Worm (Caenorhabditis elegans) whole organism, L3 larva: Measurements from ENCODE around the gene vha-17.
A peak's percentile ranks its signal among the peaks of the same experiment; 100 is the strongest.

Experiments
- R02D3.7 ChIP-seq: fragments of 150-350 bp; optimal IDR thresholded peaks from 2 replicates; lab custom pipeline; 2014; ENCODE audit warnings: missing biosample characterization, missing genetic modification characterization
- ZK546.5 ChIP-seq: sonication (generic microtip); optimal IDR thresholded peaks from 2 replicates; lab custom pipeline; 2017; ENCODE audit warnings: missing biosample characterization, missing genetic modification characterization
- aly-2 ChIP-seq: fragments of 150-350 bp; optimal IDR thresholded peaks from 2 replicates; lab custom pipeline; 2014; ENCODE audit warnings: missing biosample characterization, missing genetic modification characterization
- ama-1 ChIP-seq: fragments of 150-350 bp; optimal IDR thresholded peaks from 2 replicates; lab custom pipeline; 2018
- ceh-16 ChIP-seq: sonication (generic microtip); optimal IDR thresholded peaks from 2 replicates; lab custom pipeline; 2017; ENCODE audit warnings: missing biosample characterization, missing genetic modification characterization
- ceh-82 ChIP-seq: fragments of 150-350 bp; optimal IDR thresholded peaks from 2 replicates; lab custom pipeline; 2014; ENCODE audit warnings: missing biosample characterization, missing genetic modification characterization
- ceh-9 ChIP-seq: sonication (generic microtip); optimal IDR thresholded peaks from 2 replicates; lab custom pipeline; 2018; ENCODE audit warnings: missing biosample characterization, missing genetic modification characterization
- daf-12 ChIP-seq: fragments of 150-350 bp; optimal IDR thresholded peaks from 2 replicates; lab custom pipeline; 2014; ENCODE audit warnings: missing biosample characterization, missing genetic modification reagents, missing genetic modification characterization
- egl-27 ChIP-seq: sonication (generic microtip); optimal IDR thresholded peaks from 4 replicates; lab custom pipeline; 2017; ENCODE audit warnings: missing biosample characterization, missing genetic modification reagents, missing genetic modification characterization
- egl-5 ChIP-seq: fragments of 150-350 bp; optimal IDR thresholded peaks from 2 replicates; lab custom pipeline; 2017; ENCODE audit warnings: missing biosample characterization, missing genetic modification reagents, missing genetic modification characterization, inconsistent platforms
- elt-2 ChIP-seq: sonication (generic microtip); optimal IDR thresholded peaks from 2 replicates; lab custom pipeline; 2016; ENCODE audit warnings: missing genetic modification reagents, mild to moderate bottlenecking, missing genetic modification characterization, missing compliant biosample characterization
- elt-3 ChIP-seq, 3 experiments: fragments of 150-350 bp in 1 of 3; sonication (generic microtip) in 2 of 3; optimal IDR thresholded peaks; 2 replicates in 2 of 3; 4 replicates in 1 of 3; lab custom pipeline; 2014 to 2017; ENCODE audit warnings: missing biosample characterization in 3 of 3, missing genetic modification characterization in 3 of 3
- fkh-2 ChIP-seq: fragments of 150-350 bp; optimal IDR thresholded peaks from 2 replicates; lab custom pipeline; 2014; ENCODE audit warnings: missing biosample characterization, missing genetic modification reagents, missing genetic modification characterization
- fos-1 ChIP-seq: fragments of 150-350 bp; optimal IDR thresholded peaks from 2 replicates; lab custom pipeline; 2014; ENCODE audit warnings: missing biosample characterization, missing genetic modification characterization
- jun-1 ChIP-seq: fragments of 150-350 bp; optimal IDR thresholded peaks from 2 replicates; lab custom pipeline; 2014; ENCODE audit warnings: missing biosample characterization, missing genetic modification reagents, missing genetic modification characterization
- lin-15B ChIP-seq: fragments of 150-350 bp; optimal IDR thresholded peaks from 2 replicates; lab custom pipeline; 2014; ENCODE audit warnings: missing biosample characterization, missing genetic modification characterization
- lin-39 ChIP-seq: fragments of 150-350 bp; optimal IDR thresholded peaks from 2 replicates; lab custom pipeline; 2018; ENCODE audit warnings: missing biosample characterization, missing genetic modification reagents, missing genetic modification characterization
- mdl-1 ChIP-seq: fragments of 150-350 bp; optimal IDR thresholded peaks from 2 replicates; lab custom pipeline; 2014; ENCODE audit warnings: missing biosample characterization, missing genetic modification characterization
- mml-1 ChIP-seq: fragments of 150-350 bp; sonication (generic microtip); optimal IDR thresholded peaks from 3 replicates; lab custom pipeline; 2014; ENCODE audit warnings: missing biosample characterization, missing genetic modification characterization
- nfya-1 ChIP-seq: sonication (generic microtip); optimal IDR thresholded peaks from 2 replicates; lab custom pipeline; 2017; ENCODE audit warnings: missing genetic modification characterization, mild to moderate bottlenecking, missing compliant biosample characterization, antibody characterized with exemption, moderate library complexity; ENCODE audit not compliant: insufficient read depth
- nhr-11 ChIP-seq: fragments of 150-350 bp; optimal IDR thresholded peaks from 2 replicates; lab custom pipeline; 2014; ENCODE audit warnings: missing biosample characterization, missing genetic modification characterization
- nhr-12 ChIP-seq: fragments of 150-350 bp; optimal IDR thresholded peaks from 2 replicates; lab custom pipeline; 2014; ENCODE audit warnings: missing biosample characterization, missing genetic modification characterization
- nhr-237 ChIP-seq: fragments of 150-350 bp; optimal IDR thresholded peaks from 2 replicates; lab custom pipeline; 2014; ENCODE audit warnings: missing biosample characterization, missing genetic modification characterization
- nhr-43 ChIP-seq: sonication (generic microtip); optimal IDR thresholded peaks from 2 replicates; lab custom pipeline; 2016; ENCODE audit warnings: mild to moderate bottlenecking, missing genetic modification characterization, missing compliant biosample characterization; ENCODE audit not compliant: poor library complexity, severe bottlenecking
- nhr-67 ChIP-seq: fragments of 150-350 bp; optimal IDR thresholded peaks from 2 replicates; lab custom pipeline; 2014; ENCODE audit warnings: missing biosample characterization, missing genetic modification characterization
- nhr-77 ChIP-seq: fragments of 150-350 bp; optimal IDR thresholded peaks from 2 replicates; lab custom pipeline; 2014; ENCODE audit warnings: missing biosample characterization, missing genetic modification characterization
- pha-4 ChIP-seq: fragments of 150-350 bp; optimal IDR thresholded peaks from 2 replicates; lab custom pipeline; 2014; ENCODE audit warnings: missing biosample characterization, missing genetic modification reagents, missing genetic modification characterization
- pqm-1 ChIP-seq: fragments of 150-350 bp; optimal IDR thresholded peaks from 2 replicates; lab custom pipeline; 2017; ENCODE audit warnings: missing biosample characterization, missing genetic modification characterization, inconsistent platforms
- snpc-4 ChIP-seq: fragments of 150-350 bp; optimal IDR thresholded peaks from 2 replicates; lab custom pipeline; 2014; ENCODE audit warnings: missing biosample characterization, missing genetic modification characterization
- tbx-2 ChIP-seq: sonication (generic microtip); optimal IDR thresholded peaks from 2 replicates; lab custom pipeline; 2016; ENCODE audit warnings: mild to moderate bottlenecking, missing genetic modification characterization, missing compliant biosample characterization
- unc-39 ChIP-seq: sonication (generic microtip); optimal IDR thresholded peaks from 4 replicates; lab custom pipeline; 2017; ENCODE audit warnings: missing biosample characterization, missing genetic modification characterization
- unc-62 ChIP-seq: fragments of 150-350 bp; sonication (generic microtip); optimal IDR thresholded peaks from 4 replicates; lab custom pipeline; 2014; ENCODE audit warnings: missing biosample characterization, missing genetic modification reagents, missing genetic modification characterization
- ztf-11 ChIP-seq: fragments of 150-350 bp; optimal IDR thresholded peaks from 2 replicates; lab custom pipeline; 2014; ENCODE audit warnings: missing biosample characterization, missing genetic modification characterization
- ztf-4 ChIP-seq: fragments of 150-350 bp; optimal IDR thresholded peaks from 2 replicates; lab custom pipeline; 2014; ENCODE audit warnings: missing biosample characterization, missing genetic modification characterization

vha-17 gene

ce11 chrIV:9318147-9318546, 3.5 kb upstream of the vha-17 start:
- TF ChIP-seq nhr-43 (tag; lab: Kevin White, UChicago) (no peak), snpc-4 (no peak), ztf-4 (tag; lab: Kevin White, UChicago) (no peak), elt-3 (tag; optimal IDR thresholded peaks at IDR 0.05; lab: Kevin White, UChicago) (no peak), nhr-67 (no peak), tbx-2 (tag; lab: Kevin White, UChicago) (no peak), jun-1 (no peak), fkh-2 (no peak), lin-15B (tag; lab: Kevin White, UChicago) (no peak), fos-1 (tag; lab: Kevin White, UChicago) (no peak), ztf-11 (tag; lab: Kevin White, UChicago) (no peak), daf-12 (tag; lab: Kevin White, UChicago) (no peak), unc-62 (no peak), R02D3.7 (tag; lab: Kevin White, UChicago) (no peak), nfya-1 (tag; lab: Kevin White, UChicago) (no peak), ceh-16 (tag; lab: Kevin White, UChicago) (no peak), ZK546.5 (tag; lab: Kevin White, UChicago) (no peak), lin-39 (no peak), ceh-82 (no peak), mdl-1 (no peak)

DNA sequence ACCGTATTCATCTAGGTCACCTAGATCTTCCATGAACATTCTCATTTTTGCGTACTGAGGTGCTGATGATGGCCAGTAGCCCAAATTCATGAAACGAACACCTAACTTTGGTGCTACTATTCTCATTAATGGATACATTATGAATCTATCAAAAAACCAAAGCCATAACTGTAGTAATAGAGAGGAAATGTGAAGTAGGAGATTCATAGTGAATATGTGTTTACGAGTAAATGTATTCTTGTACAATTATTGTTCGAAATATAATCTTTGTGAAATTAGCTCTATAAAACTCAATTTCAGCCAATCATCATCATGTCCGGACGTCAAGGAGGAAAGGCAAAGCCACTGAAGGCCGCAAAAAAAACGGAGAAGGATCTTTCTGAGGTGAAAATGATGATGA, 2.5 kb upstream of the vha-17 start, which contains the start of the genes F49C12.11 and nemt-1:
TSS of gene F49C12.11 (plus strand) at position 301 of the 400 bp plus-strand sequence.
TSS of gene nemt-1 (minus strand) at position 360 of the 400 bp plus-strand sequence.
- no peak for TF ChIP-seq pha-4 (tag; lab: Kevin White, UChicago)
- no peak for TF ChIP-seq lin-39
- TF ChIP-seq egl-5 (tag; lab: Kevin White, UChicago) = no peak
- no peak for TF ChIP-seq nhr-12 (tag; lab: Kevin White, UChicago)
- no peak for TF ChIP-seq nhr-237
- TF ChIP-seq fkh-2 = no peak
- TF ChIP-seq ceh-9 (tag; lab: Kevin White, UChicago) = no peak
- no peak for TF ChIP-seq elt-3 (tag; optimal IDR thresholded peaks at IDR 0.05; lab: Kevin White, UChicago)
- no peak for TF ChIP-seq ztf-11 (tag; lab: Kevin White, UChicago)
- no peak for TF ChIP-seq nhr-77
- TF ChIP-seq unc-39 = no peak
- TF ChIP-seq pqm-1 = no peak
- no peak for TF ChIP-seq nhr-43 (tag; lab: Kevin White, UChicago)
- no peak for TF ChIP-seq mdl-1

- TF ChIP-seq nhr-67 = no peak
These were observed 1.6 kb upstream of the vha-17 start for ce11 chrIV:9320023-9320422.

ce11 chrIV:9322489-9322888, 888 bp downstream of the vha-17 start:
- TF ChIP-seq ama-1 (lab: Kevin White, UChicago) (peak; percentile 58), lin-15B (tag; lab: Kevin White, UChicago) (no peak), elt-3 (tag; optimal IDR thresholded peaks at IDR 0.05; lab: Kevin White, UChicago) (no peak), daf-12 (tag; lab: Kevin White, UChicago) (no peak), tbx-2 (tag; lab: Kevin White, UChicago) (peak; percentile 2), fkh-2 (no peak), nhr-12 (tag; lab: Kevin White, UChicago) (no peak), mml-1 (tag; lab: Kevin White, UChicago) (no peak), R02D3.7 (tag; lab: Kevin White, UChicago) (no peak), elt-2 (tag; lab: Kevin White, UChicago) (peak; percentile 20), nhr-11 (tag; lab: Kevin White, UChicago) (no peak), unc-62 (no peak), aly-2 (no peak), nhr-43 (tag; lab: Kevin White, UChicago) (peak; percentile 43), mdl-1 (no peak)

DNA sequence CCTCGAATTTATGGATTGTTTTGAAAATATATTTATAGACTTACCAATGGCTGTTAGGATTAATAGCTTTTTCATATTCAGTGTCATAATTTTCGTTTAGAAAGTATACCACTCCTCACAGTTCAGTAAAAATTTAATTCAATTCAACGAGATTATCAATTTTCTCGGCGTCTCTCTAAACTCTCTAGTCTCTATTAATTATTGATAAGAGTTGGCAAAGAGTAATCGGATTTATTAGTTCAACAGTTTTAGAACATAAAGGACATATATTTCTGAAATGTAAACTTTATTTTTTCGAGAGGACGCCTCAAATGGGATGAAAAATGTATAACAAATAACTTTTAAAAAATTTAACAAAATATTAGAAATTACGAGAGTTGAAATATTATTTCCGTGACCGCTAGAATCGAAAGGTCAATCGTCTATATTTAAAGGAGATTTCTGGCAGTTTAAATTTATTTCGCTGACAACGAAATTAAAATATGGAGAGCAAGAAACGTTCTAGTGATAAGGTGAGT, 2.4 kb downstream of the vha-17 start, which contains the start of the genes nspg-11 and F49C12.15:
TSS of gene nspg-11 (minus strand) at position 101 of the 518 bp plus-strand sequence.
TSS of gene F49C12.15 (plus strand) at position 468 of the 518 bp plus-strand sequence.
- TF ChIP-seq elt-2 (tag; lab: Kevin White, UChicago) = peak; percentile 10
- no peak for TF ChIP-seq lin-15B (tag; lab: Kevin White, UChicago)
- TF ChIP-seq egl-27 = no peak
- TF ChIP-seq nfya-1 (tag; lab: Kevin White, UChicago) = no peak
- no peak for TF ChIP-seq unc-39
- no peak for TF ChIP-seq ztf-4 (tag; lab: Kevin White, UChicago)
- TF ChIP-seq elt-3 (tag; optimal IDR thresholded peaks at IDR 0.05; lab: Kevin White, UChicago) = no peak
- TF ChIP-seq, all 47 proteins: peak for 1
